Worm (Caenorhabditis elegans) whole organism, young adult: Measurements from ENCODE around the gene str-249.

Source experiments
- B0035.1 ChIP-seq: sonication (generic microtip); optimal IDR thresholded peaks from 2 replicates; lab custom pipeline; 2016; ENCODE audit warnings: missing genetic modification characterization, mild to moderate bottlenecking, missing compliant biosample characterization, missing genotype, missing genetic modification reagents
- F10E7.11 ChIP-seq: sonication (generic microtip); optimal IDR thresholded peaks from 2 replicates; lab custom pipeline; 2017; ENCODE audit warnings: mild to moderate bottlenecking, missing genetic modification characterization, moderate library complexity, missing compliant biosample characterization
- F23B12.7 ChIP-seq: sonication (generic microtip); optimal IDR thresholded peaks from 2 replicates; lab custom pipeline; 2017; ENCODE audit warnings: missing genetic modification characterization, mild to moderate bottlenecking, missing compliant biosample characterization, antibody characterized with exemption, moderate library complexity; ENCODE audit not compliant: insufficient read depth
- K11D2.4 ChIP-seq: fragments of 200-800 bp; sonication (Bioruptor generic); IDR thresholded peaks from 2 replicates; pipeline ENCODE4 v1.3.6; 2022; ENCODE audit warnings: missing genetic modification reagents, missing genetic modification characterization, missing compliant biosample characterization
- K12H6.12 ChIP-seq: fragments of 200-800 bp; sonication (Bioruptor generic); optimal IDR thresholded peaks from 2 replicates; lab custom pipeline; 2018; ENCODE audit warnings: mild to moderate bottlenecking, missing genetic modification characterization, missing compliant biosample characterization
- Y67H2A.10 ChIP-seq: fragments of 200-800 bp; sonication (Bioruptor generic); conservative IDR thresholded peaks from 2 replicates; pipeline ENCODE4 v1.3.6; 2022; ENCODE audit warnings: missing genetic modification reagents, missing genetic modification characterization, missing compliant biosample characterization
- ZK185.1 ChIP-seq: sonication (generic microtip); optimal IDR thresholded peaks from 2 replicates; lab custom pipeline; 2016; ENCODE audit warnings: mild to moderate bottlenecking, missing genetic modification characterization, missing compliant biosample characterization; ENCODE audit not compliant: poor library complexity, severe bottlenecking
- ama-1 ChIP-seq, 3 experiments: fragments of 150-350 bp in 1 of 3; sonication (generic microtip) in 2 of 3; optimal IDR thresholded peaks; 2 replicates each; lab custom pipeline; 2014 to 2018; ENCODE audit warnings: missing biosample characterization in 2 of 3, missing genetic modification characterization in 2 of 3, missing genetic modification reagents in 2 of 3
- attf-3 ChIP-seq: fragments of 200-800 bp; sonication (Bioruptor generic); conservative IDR thresholded peaks from 2 replicates; pipeline ENCODE4 v1.3.6; 2022; ENCODE audit warnings: missing genetic modification reagents, missing genetic modification characterization, missing compliant biosample characterization
- attf-5 ChIP-seq: fragments of 200-800 bp; sonication (Bioruptor generic); optimal IDR thresholded peaks from 2 replicates; lab custom pipeline; 2018; ENCODE audit warnings: mild to moderate bottlenecking, missing genetic modification characterization, missing compliant biosample characterization
- cebp-1 ChIP-seq, 2 experiments: fragments of 200-800 bp in 1 of 2; sonication (Bioruptor generic) in 1 of 2; sonication (generic microtip) in 1 of 2; IDR thresholded peaks in 1 of 2; optimal IDR thresholded peaks in 1 of 2; 2 replicates each; pipeline versions ENCODE4 v1.3.6 to Lab custom; 2017 to 2022; ENCODE audit warnings: missing compliant biosample characterization in 2 of 2, missing genetic modification characterization in 2 of 2, mild to moderate bottlenecking in 1 of 2, missing genetic modification reagents in 1 of 2, moderate library complexity in 1 of 2
- ceh-100 ChIP-seq: fragments of 200-800 bp; sonication (Bioruptor generic); IDR thresholded peaks from 2 replicates; pipeline ENCODE4 v1.3.6; 2022; ENCODE audit warnings: missing genetic modification reagents, missing genetic modification characterization, missing compliant biosample characterization
- ceh-27 ChIP-seq: fragments of 200-800 bp; sonication (Bioruptor generic); optimal IDR thresholded peaks from 2 replicates; lab custom pipeline; 2018; ENCODE audit warnings: mild to moderate bottlenecking, missing genetic modification characterization, moderate library complexity, missing compliant biosample characterization
- ceh-58 ChIP-seq: fragments of 200-800 bp; sonication (Bioruptor generic); IDR thresholded peaks from 2 replicates; pipeline ENCODE4 v1.3.6; 2022; ENCODE audit warnings: missing genetic modification characterization, missing compliant biosample characterization
- die-1 ChIP-seq: sonication (generic microtip); optimal IDR thresholded peaks from 2 replicates; lab custom pipeline; 2016; ENCODE audit warnings: missing genotype, mild to moderate bottlenecking, missing genetic modification characterization, missing compliant biosample characterization
- dox-1 ChIP-seq: fragments of 200-800 bp; sonication (Bioruptor generic); IDR thresholded peaks from 2 replicates; pipeline ENCODE4 v1.3.6; 2022; ENCODE audit warnings: missing genetic modification reagents, missing genetic modification characterization, missing compliant biosample characterization
- dpff-1 ChIP-seq: sonication (generic microtip); optimal IDR thresholded peaks from 2 replicates; lab custom pipeline; 2017; ENCODE audit warnings: mild to moderate bottlenecking, missing genetic modification characterization, missing compliant biosample characterization
- dpl-1 ChIP-seq: fragments of 150-350 bp; optimal IDR thresholded peaks from 2 replicates; lab custom pipeline; 2014; ENCODE audit warnings: missing biosample characterization, missing genetic modification reagents, missing genetic modification characterization
- efl-1 ChIP-seq: fragments of 150-350 bp; optimal IDR thresholded peaks from 2 replicates; lab custom pipeline; 2014; ENCODE audit warnings: missing biosample characterization, missing genetic modification reagents, missing genetic modification characterization
- gei-17 ChIP-seq: fragments of 200-800 bp; sonication (Bioruptor generic); optimal IDR thresholded peaks from 2 replicates; lab custom pipeline; 2018; ENCODE audit warnings: mild to moderate bottlenecking, missing genetic modification characterization, missing compliant biosample characterization
- him-1 ChIP-seq: sonication (generic microtip); optimal IDR thresholded peaks from 2 replicates; lab custom pipeline; 2016; ENCODE audit warnings: missing genotype, missing genetic modification reagents, missing genetic modification characterization, missing compliant biosample characterization
- hlh-12 ChIP-seq: sonication (generic microtip); optimal IDR thresholded peaks from 2 replicates; lab custom pipeline; 2016; ENCODE audit warnings: missing genetic modification characterization, missing compliant biosample characterization
- hrde-1 ChIP-seq: sonication (generic microtip); optimal IDR thresholded peaks from 2 replicates; lab custom pipeline; 2016; ENCODE audit warnings: missing genetic modification characterization, mild to moderate bottlenecking, missing compliant biosample characterization, moderate library complexity, missing genotype, missing genetic modification reagents, borderline replicate concordance
- lin-40 ChIP-seq: sonication (generic microtip); optimal IDR thresholded peaks from 2 replicates; lab custom pipeline; 2016; ENCODE audit warnings: missing genetic modification characterization, mild to moderate bottlenecking, missing compliant biosample characterization, missing genotype, missing genetic modification reagents
- lin-54 ChIP-seq: fragments of 200-800 bp; sonication (Bioruptor generic); optimal IDR thresholded peaks from 2 replicates; lab custom pipeline; 2018; ENCODE audit warnings: mild to moderate bottlenecking, missing genetic modification characterization, missing compliant biosample characterization
- lsl-1 ChIP-seq: fragments of 200-800 bp; sonication (Bioruptor generic); optimal IDR thresholded peaks from 2 replicates; lab custom pipeline; 2018; ENCODE audit warnings: mild to moderate bottlenecking, missing genetic modification characterization, moderate library complexity, missing compliant biosample characterization
- madf-10 ChIP-seq: sonication (generic microtip); optimal IDR thresholded peaks from 2 replicates; lab custom pipeline; 2016; ENCODE audit warnings: mild to moderate bottlenecking, missing genetic modification characterization, missing compliant biosample characterization
- mcd-1 ChIP-seq: fragments of 200-800 bp; sonication (Bioruptor generic); IDR thresholded peaks from 2 replicates; pipeline ENCODE4 v1.3.6; 2022; ENCODE audit warnings: missing genetic modification reagents, missing genetic modification characterization, missing compliant biosample characterization
- nfya-1 ChIP-seq: sonication (generic microtip); optimal IDR thresholded peaks from 2 replicates; lab custom pipeline; 2017; ENCODE audit warnings: antibody characterized with exemption, missing compliant biosample characterization, missing genetic modification characterization, borderline replicate concordance; ENCODE audit not compliant: insufficient read depth
- nfya-2 ChIP-seq: fragments of 200-800 bp; sonication (Bioruptor generic); IDR thresholded peaks from 2 replicates; pipeline ENCODE4 v1.3.6; 2022; ENCODE audit warnings: missing genetic modification reagents, missing genetic modification characterization, missing compliant biosample characterization
- nhr-80 ChIP-seq: sonication (generic microtip); optimal IDR thresholded peaks from 2 replicates; lab custom pipeline; 2016; ENCODE audit warnings: missing genetic modification characterization, missing compliant biosample characterization
- snpc-1.3 ChIP-seq: sonication (generic microtip); optimal IDR thresholded peaks from 2 replicates; lab custom pipeline; 2017; ENCODE audit warnings: missing genetic modification characterization, mild to moderate bottlenecking, missing compliant biosample characterization, antibody characterized with exemption, moderate library complexity, missing genotype, missing genetic modification reagents; ENCODE audit not compliant: insufficient read depth
- snpc-3.4 ChIP-seq: sonication (generic microtip); optimal IDR thresholded peaks from 2 replicates; lab custom pipeline; 2017; ENCODE audit warnings: missing genetic modification characterization, mild to moderate bottlenecking, missing compliant biosample characterization, antibody characterized with exemption, moderate library complexity, missing genotype, missing genetic modification reagents
- snpc-4 ChIP-seq, 5 experiments: fragments of 150-350 bp in 1 of 5; sonication (generic microtip) in 4 of 5; optimal IDR thresholded peaks; 2 replicates each; lab custom pipeline; 2014 to 2018; ENCODE audit warnings: missing genetic modification characterization in 5 of 5, missing biosample characterization in 3 of 5, antibody characterized with exemption in 2 of 5, mild to moderate bottlenecking in 2 of 5, missing compliant biosample characterization in 2 of 5, missing genotype in 2 of 5, moderate library complexity in 2 of 5, missing genetic modification reagents in 1 of 5
- tbp1 ChIP-seq: fragments of 200-800 bp; sonication (Bioruptor generic); optimal IDR thresholded peaks from 2 replicates; lab custom pipeline; 2018; ENCODE audit warnings: mild to moderate bottlenecking, missing genetic modification characterization, missing compliant biosample characterization
- tlf-1 ChIP-seq: fragments of 200-800 bp; sonication (Bioruptor generic); optimal IDR thresholded peaks from 2 replicates; lab custom pipeline; 2018; ENCODE audit warnings: mild to moderate bottlenecking, missing genetic modification characterization, missing compliant biosample characterization
- unc-130 ChIP-seq: sonication (generic microtip); optimal IDR thresholded peaks from 2 replicates; lab custom pipeline; 2016; ENCODE audit warnings: missing genetic modification reagents, missing genetic modification characterization, missing compliant biosample characterization
- ztf-18 ChIP-seq: sonication (generic microtip); optimal IDR thresholded peaks from 2 replicates; lab custom pipeline; 2016; ENCODE audit warnings: missing genotype, mild to moderate bottlenecking, missing genetic modification characterization, missing compliant biosample characterization
- ztf-3 ChIP-seq: fragments of 200-800 bp; sonication (Bioruptor generic); optimal IDR thresholded peaks from 2 replicates; lab custom pipeline; 2018; ENCODE audit warnings: mild to moderate bottlenecking, missing genetic modification characterization, missing compliant biosample characterization

Gene str-249

ce11 chrIV:7233566-7234014, 46.9 kb upstream of the str-249 start:
- TF ChIP-seq efl-1 (GFP tag; lab: Kevin White, UChicago) (no peak), K11D2.4 (0 out of 2 replicates have a peak, but pooled peaks have one; percentile 30), tbp1 (GFP tag; lab: Kevin White, UChicago) (no peak), hrde-1 (tag; lab: Kevin White, UChicago) (no peak), die-1 (no peak), madf-10 (tag; lab: Kevin White, UChicago) (no peak), ceh-58 (GFP tag; lab: Robert Waterston, UW) (no peak), lin-54 (GFP tag; lab: Kevin White, UChicago) (no peak), tlf-1 (GFP tag; lab: Kevin White, UChicago) (no peak)

- TF ChIP-seq lin-54 (GFP tag; lab: Kevin White, UChicago) (no peak), hlh-12 (tag; lab: Kevin White, UChicago) (no peak), F10E7.11 (no peak), B0035.1 (no peak), dpff-1 (no peak), gei-17 (GFP tag; lab: Kevin White, UChicago) (no peak), hrde-1 (tag; lab: Kevin White, UChicago) (no peak), cebp-1 (GFP tag; IDR thresholded peaks at IDR 0.05; lab: Robert Waterston, UW) (no peak), cebp-1 (tag; optimal IDR thresholded peaks at IDR 0.05; lab: Kevin White, UChicago) (no peak)
- TF ChIP-seq, all 124 proteins: peak for 0
These were observed 44.3 kb upstream of the str-249 start, which contains the start of gene D2024.4 for ce11 chrIV:7230935-7231334. Gene D2024.4 (plus strand): TSS chrIV:7231235.

- TF ChIP-seq cebp-1 (GFP tag; IDR thresholded peaks at IDR 0.05; lab: Robert Waterston, UW) (no peak), cebp-1 (tag; optimal IDR thresholded peaks at IDR 0.05; lab: Kevin White, UChicago) (peak; percentile 22), mcd-1 (peak; percentile 88), efl-1 (GFP tag; lab: Kevin White, UChicago) (peak; percentile 11), snpc-4 (GFP tag; optimal IDR thresholded peaks at IDR 0.05; lab: Kevin White, UChicago) (peak; percentile 43), snpc-4 (tag; optimal IDR thresholded peaks at IDR 0.05; lab: Kevin White, UChicago) (peak; percentile 22 to 72 (median 58)), F23B12.7 (peak; percentile 92), unc-130 (GFP tag; lab: Kevin White, UChicago) (peak; percentile 19), attf-5 (GFP tag; lab: Kevin White, UChicago) (peak; percentile 83), K12H6.12 (tag; lab: Kevin White, UChicago) (peak; percentile 0), lsl-1 (peak; percentile 37), lin-54 (GFP tag; lab: Kevin White, UChicago) (peak; percentile 36), ztf-3 (GFP tag; lab: Kevin White, UChicago) (no peak), dox-1 (peak; percentile 67), nhr-80 (tag; lab: Kevin White, UChicago) (peak; percentile 56), ztf-18 (tag; lab: Kevin White, UChicago) (peak; percentile 32), attf-3 (peak; percentile 38; the same call in 1 of the 2 replicates), nfya-2 (GFP tag; lab: Robert Waterston, UW) (no peak), ZK185.1 (tag; lab: Kevin White, UChicago) (peak; percentile 14), ceh-27 (GFP tag; lab: Kevin White, UChicago) (peak; percentile 41), Y67H2A.10 (GFP tag; lab: Robert Waterston, UW) (no peak), dpl-1 (GFP tag; lab: Kevin White, UChicago) (peak; percentile 13), snpc-1.3 (peak; percentile 41), snpc-3.4 (tag; lab: Kevin White, UChicago) (peak; percentile 52), ceh-100 (GFP tag; lab: Robert Waterston, UW) (peak; percentile 93), ama-1 (optimal IDR thresholded peaks at IDR 0.05; lab: Kevin White, UChicago) (no peak), ama-1 (GFP tag; optimal IDR thresholded peaks at IDR 0.05; lab: Kevin White, UChicago) (no peak), him-1 (tag; lab: Kevin White, UChicago) (no peak), tbp1 (GFP tag; lab: Kevin White, UChicago) (peak; percentile 29), lin-40 (tag; lab: Kevin White, UChicago) (peak; percentile 3), nfya-1 (no peak), madf-10 (tag; lab: Kevin White, UChicago) (peak; percentile 8)
These were observed 43.5 kb upstream of the str-249 start, which contains the start of gene cap-1 for ce11 chrIV:7230198-7230597. Gene cap-1 (minus strand): TSS chrIV:7230223.
